Fruit fly (Drosophila melanogaster): Measurements from ENCODE around the gene CG7352.

CG7352 gene

dm6 chr3R:8317709-8318335 lies 29.6 kb upstream of the CG7352 start:
- peak; percentile 47 for TF ChIP-seq fkh (GFP tag; optimal IDR thresholded peaks at IDR 0.05)
- TF ChIP-seq CG11294 (GFP tag; IDR thresholded peaks at IDR 0.05): no peak
- no peak for TF ChIP-seq CG11902 (GFP tag; optimal IDR thresholded peaks at IDR 0.05)
- TF ChIP-seq Blimp-1 (GFP tag; optimal IDR thresholded peaks at IDR 0.05): no peak
- no peak for TF ChIP-seq CG32006 (GFP tag; optimal IDR thresholded peaks at IDR 0.05)
- TF ChIP-seq topi (GFP tag; optimal IDR thresholded peaks at IDR 0.05): no peak
- TF ChIP-seq CG8119 (GFP tag; IDR thresholded peaks at IDR 0.05): peak; percentile 66; the same call in 2 of the 3 replicates
- no peak for TF ChIP-seq Ets96B (tag; optimal IDR thresholded peaks at IDR 0.05)
- peak; percentile 20 for TF ChIP-seq net (GFP tag; optimal IDR thresholded peaks at IDR 0.05)
- TF ChIP-seq CG6163 (GFP tag; IDR thresholded peaks at IDR 0.05): peak; percentile 54; the same call in 2 of the 3 replicates
- TF ChIP-seq fd85E (GFP tag; optimal IDR thresholded peaks at IDR 0.05): no peak
- TF ChIP-seq Hr4 (GFP tag; optimal IDR thresholded peaks at IDR 0.05): peak; percentile 51
- no peak for TF ChIP-seq spab (GFP tag; optimal IDR thresholded peaks at IDR 0.05)
- TF ChIP-seq CG34406 (GFP tag; optimal IDR thresholded peaks at IDR 0.05): no peak
- TF ChIP-seq ss (GFP tag; optimal IDR thresholded peaks at IDR 0.05): no peak
- TF ChIP-seq eg (GFP tag; IDR thresholded peaks at IDR 0.05): peak; percentile 71
- TF ChIP-seq CG31627 (GFP tag; optimal IDR thresholded peaks at IDR 0.05): no peak
- no peak for TF ChIP-seq pdm3 (GFP tag; optimal IDR thresholded peaks at IDR 0.05)
- no peak for TF ChIP-seq CG6808 (GFP tag; optimal IDR thresholded peaks at IDR 0.05)
- TF ChIP-seq CG15336 (GFP tag; IDR thresholded peaks at IDR 0.05): peak; percentile 76

DNA sequence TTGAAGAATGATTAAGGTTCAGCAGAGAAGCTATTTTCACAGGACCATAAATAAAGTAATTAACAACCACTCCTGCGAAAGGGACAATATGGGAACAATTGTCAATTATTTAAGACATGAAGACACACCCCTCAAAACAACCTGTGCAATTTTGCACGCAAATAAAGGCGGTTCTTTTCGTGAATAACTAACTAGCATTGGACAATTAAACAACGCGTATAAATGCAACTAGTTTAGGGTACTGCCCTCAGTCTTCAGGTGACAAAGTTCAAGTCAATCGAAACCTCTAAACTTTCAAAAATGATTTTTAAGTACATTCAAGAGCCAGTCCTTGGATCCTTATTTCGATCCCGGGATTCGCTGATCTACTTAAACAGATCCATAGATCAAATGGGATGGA lies 25.9 kb upstream of the CG7352 start, which contains the start of gene Or85a:
TSS of gene Or85a (plus strand) at position 301 of the 400 bp plus-strand sequence.
- no peak for TF ChIP-seq Ets96B (tag; optimal IDR thresholded peaks at IDR 0.05)
- no peak for TF ChIP-seq eg (GFP tag; IDR thresholded peaks at IDR 0.05)
- no peak for TF ChIP-seq Met (GFP tag; optimal IDR thresholded peaks at IDR 0.05)

dm6 chr3R:8324016-8324415 lies 23.4 kb upstream of the CG7352 start, which contains the start of gene CG7443:
CG7443 (plus strand) TSS chr3R:8324316.
- TF ChIP-seq Smox (GFP tag; optimal IDR thresholded peaks at IDR 0.05): no peak
- no peak for TF ChIP-seq CG16779 (tag; optimal IDR thresholded peaks at IDR 0.05)
- TF ChIP-seq Sox102F (GFP tag; optimal IDR thresholded peaks at IDR 0.05): no peak

- TF ChIP-seq acj6 (GFP tag; optimal IDR thresholded peaks at IDR 0.05) (no peak), Smox (GFP tag; optimal IDR thresholded peaks at IDR 0.05) (no peak), CG11902 (GFP tag; optimal IDR thresholded peaks at IDR 0.05) (no peak), fkh (GFP tag; optimal IDR thresholded peaks at IDR 0.05) (peak; percentile 33), CG11762 (GFP tag; optimal IDR thresholded peaks at IDR 0.05; ENCODE audit: insufficient read depth) (no peak), fd59A (GFP tag; optimal IDR thresholded peaks at IDR 0.05) (no peak), CG11294 (GFP tag; IDR thresholded peaks at IDR 0.05) (no peak), Eip78C (GFP tag) (no peak)
Measured at dm6 chr3R:8326884-8327283, 20.5 kb upstream of the CG7352 start.

DNA sequence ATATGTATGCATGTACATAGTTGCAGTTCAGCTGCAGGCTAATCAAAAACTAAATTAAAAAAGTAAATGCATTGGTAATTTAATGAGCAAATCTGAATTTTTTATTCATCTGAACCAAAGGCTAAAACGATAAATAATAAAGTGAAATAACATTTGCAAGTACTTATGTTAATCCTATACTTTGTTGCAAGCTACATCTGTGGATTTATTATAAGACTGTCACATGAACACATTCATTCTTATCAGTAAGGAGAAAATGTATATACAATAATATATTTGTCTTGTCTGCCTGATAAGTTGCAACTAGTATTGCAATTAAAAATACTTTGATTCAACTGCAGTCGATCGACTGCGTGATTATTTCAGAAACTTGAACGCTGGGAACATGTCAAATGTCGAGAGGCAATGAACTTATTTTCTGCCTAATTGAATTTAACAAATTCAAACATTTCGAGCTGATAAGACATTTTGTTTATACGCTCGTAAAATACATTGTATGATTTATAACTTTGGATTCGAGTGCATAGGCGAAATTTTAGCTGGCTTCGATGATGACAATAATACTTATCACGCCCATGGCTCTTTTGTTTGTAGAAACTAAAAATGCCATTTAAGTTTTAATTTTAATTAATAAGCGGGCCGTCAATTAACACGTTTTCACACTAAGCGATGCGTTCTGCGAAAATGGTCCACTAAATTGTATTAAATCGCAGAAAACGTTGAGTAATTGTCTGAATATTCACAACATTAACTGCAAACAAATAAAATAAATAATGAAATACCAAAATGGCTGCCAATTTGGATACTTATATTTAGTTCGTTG lies 19.2 kb upstream of the CG7352 start:
- no peak for TF ChIP-seq Ets21C (GFP tag; optimal IDR thresholded peaks at IDR 0.05)
- no peak for TF ChIP-seq cyc (GFP tag; optimal IDR thresholded peaks at IDR 0.05)
- no peak for TF ChIP-seq CG11294 (GFP tag; IDR thresholded peaks at IDR 0.05)
- no peak for TF ChIP-seq Met (GFP tag; optimal IDR thresholded peaks at IDR 0.05)
- peak; percentile 62 for TF ChIP-seq svp (GFP tag)
- no peak for TF ChIP-seq Ets96B (tag; optimal IDR thresholded peaks at IDR 0.05)
- no peak for TF ChIP-seq OdsH (GFP tag; optimal IDR thresholded peaks at IDR 0.05)
- no peak for TF ChIP-seq Eip93F (GFP tag; optimal IDR thresholded peaks at IDR 0.05)
- TF ChIP-seq Gug (GFP tag; IDR thresholded peaks at IDR 0.05): no peak
- no peak for TF ChIP-seq net (GFP tag; optimal IDR thresholded peaks at IDR 0.05)
- no peak for TF ChIP-seq achi (GFP tag; optimal IDR thresholded peaks at IDR 0.05)
- TF ChIP-seq Blimp-1 (GFP tag; optimal IDR thresholded peaks at IDR 0.05): no peak
- no peak for TF ChIP-seq CG8119 (GFP tag; IDR thresholded peaks at IDR 0.05)
- TF ChIP-seq salr (GFP tag; optimal IDR thresholded peaks at IDR 0.05): no peak
- TF ChIP-seq Smox (GFP tag; optimal IDR thresholded peaks at IDR 0.05): no peak
- peak; percentile 93 for TF ChIP-seq dsx (GFP tag; optimal IDR thresholded peaks at IDR 0.05; ENCODE audit: poor library complexity, severe bottlenecking)
- no peak for TF ChIP-seq fd59A (GFP tag; optimal IDR thresholded peaks at IDR 0.05)
- TF ChIP-seq CG6276 (GFP tag; optimal IDR thresholded peaks at IDR 0.05): no peak

All from whole organism, prepupa.